Fruit fly (Drosophila melanogaster): ENCODE measurements around the gene Phf5a.

Phf5a gene

dm6 chr2L:6473076-6474037 lies 17.3 kb downstream of the Phf5a start, which contains the start of gene mmy (continued):
- TF ChIP-seq chinmo (GFP tag; IDR thresholded peaks at IDR 0.05; ENCODE audit: partially characterized antibody) (peak; percentile 92; the same call in 3 of the 4 replicates), CG15011 (GFP tag; optimal IDR thresholded peaks at IDR 0.05) (peak; percentile 6), Atf-2 (GFP tag; optimal IDR thresholded peaks at IDR 0.05) (no peak), Asciz (GFP tag; optimal IDR thresholded peaks at IDR 0.05) (peak; percentile 44), unpg (GFP tag; optimal IDR thresholded peaks at IDR 0.05) (peak; percentile 60), CG11398 (GFP tag; optimal IDR thresholded peaks at IDR 0.05) (peak; percentile 43), CG10321 (GFP tag; IDR thresholded peaks at IDR 0.05) (no peak), CG11456 (GFP tag; IDR thresholded peaks at IDR 0.05) (no peak), mirr (GFP tag; optimal IDR thresholded peaks at IDR 0.05) (peak; percentile 93), gcm2 (GFP tag; optimal IDR thresholded peaks at IDR 0.05) (no peak), CG4617 (GFP tag; optimal IDR thresholded peaks at IDR 0.05; ENCODE audit: borderline replicate concordance) (peak; percentile 85), gce (GFP tag; IDR thresholded peaks at IDR 0.05) (no peak), CG10209 (GFP tag; optimal IDR thresholded peaks at IDR 0.05) (peak; percentile 31), Taf1 (GFP tag; IDR thresholded peaks at IDR 0.05) (no peak), CG10979 (tag; optimal IDR thresholded peaks at IDR 0.05) (peak; percentile 61), sna (GFP tag; IDR thresholded peaks at IDR 0.05; ENCODE audit: partially characterized antibody) (peak; percentile 52; the same call in 1 of the 2 replicates), mam (GFP tag; optimal IDR thresholded peaks at IDR 0.05) (peak; percentile 19), CG17385 (GFP tag; optimal IDR thresholded peaks at IDR 0.05) (peak; percentile 47), Ssrp (tag; optimal IDR thresholded peaks at IDR 0.05) (peak; percentile 61), amos (GFP tag; IDR thresholded peaks at IDR 0.05; ENCODE audit: partially characterized antibody) (peak; percentile 30; the same call in 1 of the 2 replicates), NFAT (GFP tag; IDR thresholded peaks at IDR 0.05) (peak; percentile 28; the same call in 1 of the 2 replicates), HLHmδ (GFP tag; optimal IDR thresholded peaks at IDR 0.05) (peak; percentile 72), trh (GFP tag; optimal IDR thresholded peaks at IDR 0.05) (no peak), Dek (tag; optimal IDR thresholded peaks at IDR 0.05) (peak; percentile 56), ap (GFP tag; IDR thresholded peaks at IDR 0.05) (no peak), Rfx (GFP tag; IDR thresholded peaks at IDR 0.05) (peak; percentile 40; the same call in 1 of the 2 replicates), CG17361 (GFP tag; IDR thresholded peaks at IDR 0.05) (peak; percentile 56), CG1832 (GFP tag; optimal IDR thresholded peaks at IDR 0.05) (no peak), gem (tag; optimal IDR thresholded peaks at IDR 0.05) (peak; percentile 82), zfh2 (GFP tag; optimal IDR thresholded peaks at IDR 0.05) (no peak), Elba2 (GFP tag; optimal IDR thresholded peaks at IDR 0.05) (peak; percentile 32), crol (GFP tag; IDR thresholded peaks at IDR 0.05) (no peak), Hr51 (GFP tag; optimal IDR thresholded peaks at IDR 0.05) (peak; percentile 15 to 81), CG6854 (GFP tag; optimal IDR thresholded peaks at IDR 0.05) (peak; percentile 24), Eip74EF (GFP tag; optimal IDR thresholded peaks at IDR 0.05) (peak in 1 of 2 experiments; percentile 12), sens-2 (GFP tag; IDR thresholded peaks at IDR 0.05) (0 out of 2 replicates have a peak, but pooled peaks have one; percentile 14), CG15601 (tag; optimal IDR thresholded peaks at IDR 0.05) (no peak), bowl (GFP tag; IDR thresholded peaks at IDR 0.05) (no peak), CG4707 (GFP tag; optimal IDR thresholded peaks at IDR 0.05) (peak; percentile 38), CG17359 (tag; optimal IDR thresholded peaks at IDR 0.05) (peak; percentile 56), CG6654 (GFP tag; optimal IDR thresholded peaks at IDR 0.05) (peak; percentile 3), Camta (GFP tag; optimal IDR thresholded peaks at IDR 0.05) (no peak), CG15696 (tag; optimal IDR thresholded peaks at IDR 0.05) (peak; percentile 3), CG18599 (GFP tag; optimal IDR thresholded peaks at IDR 0.05) (peak; percentile 66), CG31441 (GFP tag; IDR thresholded peaks at IDR 0.05) (peak; percentile 66), stwl (tag; optimal IDR thresholded peaks at IDR 0.05) (peak; percentile 67), CG9932 (GFP tag; IDR thresholded peaks at IDR 0.05) (peak; percentile 5; the same call in 1 of the 2 replicates)
